Fruit fly (Drosophila melanogaster): ENCODE data around the gene CG13405.

The CG13405 gene

DNA sequence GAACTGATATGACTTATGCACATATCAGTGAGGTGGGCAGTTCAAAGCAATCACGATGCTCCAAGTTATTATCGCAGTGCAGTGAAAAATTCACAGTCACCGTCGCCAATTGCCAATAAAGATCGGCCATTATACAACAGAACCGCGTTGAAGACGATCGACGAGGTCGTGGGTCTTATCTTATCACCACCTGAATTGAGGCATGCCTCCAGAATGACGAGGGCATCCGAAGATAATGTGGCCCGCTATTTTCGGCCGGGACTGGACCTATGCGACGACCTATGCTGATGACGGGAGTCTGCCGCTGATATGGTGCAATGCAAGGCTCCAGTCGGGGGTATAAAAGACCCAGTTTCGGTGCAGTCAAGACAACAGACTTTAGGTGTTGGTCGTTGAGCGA is 9.1 kb downstream of the CG13405 start, which contains the start of gene Lsp1gamma:
Gene Lsp1gamma, plus strand, starts transcription at position 368 of the 400 bp plus-strand sequence.
- TF ChIP-seq Ets98B (GFP tag; IDR thresholded peaks at IDR 0.05) (no peak), CG32121 (GFP tag; IDR thresholded peaks at IDR 0.05) (no peak), gl (tag; optimal IDR thresholded peaks at IDR 0.05) (no peak), CG15710 (tag; optimal IDR thresholded peaks at IDR 0.05) (no peak), EcR (GFP tag; optimal IDR thresholded peaks at IDR 0.05) (no peak), CG13204 (GFP tag; optimal IDR thresholded peaks at IDR 0.05) (no peak), Snoo (tag; optimal IDR thresholded peaks at IDR 0.05) (no peak), CG14655 (GFP tag; optimal IDR thresholded peaks at IDR 0.05) (no peak), CG34367 (tag; optimal IDR thresholded peaks at IDR 0.05) (no peak), Pif1B (GFP tag; optimal IDR thresholded peaks at IDR 0.05) (no peak)

DNA sequence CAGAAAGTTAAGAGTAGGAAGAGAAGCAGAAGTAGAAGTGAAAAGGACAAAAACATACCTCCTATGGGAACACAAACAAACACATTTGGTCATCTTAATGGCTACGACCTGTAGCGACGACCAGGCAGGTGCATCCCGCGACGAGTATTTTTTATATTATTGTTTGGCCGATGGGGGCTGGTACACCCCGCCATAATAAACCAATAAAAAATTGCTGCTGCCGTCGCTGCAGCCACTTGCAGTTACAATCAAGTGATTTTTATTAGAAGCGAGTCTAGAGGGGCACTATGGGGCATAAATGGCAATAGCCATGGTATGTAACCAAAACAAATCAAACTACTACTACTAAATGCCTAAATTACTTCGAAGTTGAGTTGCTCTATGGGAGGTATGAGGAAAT is 14.6 kb downstream of the CG13405 start:
- TF ChIP-seq CG4496 (GFP tag; IDR thresholded peaks at IDR 0.05) (peak; percentile 51; the same call in 1 of the 3 replicates), EcR (GFP tag; optimal IDR thresholded peaks at IDR 0.05) (no peak)

dm6 chr3L:60050-60449 is 15.1 kb downstream of the CG13405 start:
- TF ChIP-seq Pif1A (GFP tag; optimal IDR thresholded peaks at IDR 0.05): no peak
- peak; percentile 15 for TF ChIP-seq CG14655 (GFP tag; optimal IDR thresholded peaks at IDR 0.05)
- TF ChIP-seq CG34367 (tag; optimal IDR thresholded peaks at IDR 0.05): no peak
- TF ChIP-seq CG4496 (GFP tag; IDR thresholded peaks at IDR 0.05): no peak
- TF ChIP-seq CG13204 (GFP tag; optimal IDR thresholded peaks at IDR 0.05): no peak

- no peak for TF ChIP-seq gl (tag; optimal IDR thresholded peaks at IDR 0.05)
- no peak for TF ChIP-seq CG9948 (tag; optimal IDR thresholded peaks at IDR 0.05)
- no peak for TF ChIP-seq Pif1B (GFP tag; optimal IDR thresholded peaks at IDR 0.05)
- no peak for TF ChIP-seq Ets98B (GFP tag; IDR thresholded peaks at IDR 0.05)
- no peak for TF ChIP-seq Snoo (tag; optimal IDR thresholded peaks at IDR 0.05)
- TF ChIP-seq CG12605 (GFP tag; IDR thresholded peaks at IDR 0.05): no peak
- no peak for TF ChIP-seq CG32121 (GFP tag; IDR thresholded peaks at IDR 0.05)
- no peak for TF ChIP-seq EcR (GFP tag; optimal IDR thresholded peaks at IDR 0.05)
- TF ChIP-seq CG8159 (tag; optimal IDR thresholded peaks at IDR 0.05): no peak
- TF ChIP-seq CG14655 (GFP tag; optimal IDR thresholded peaks at IDR 0.05): no peak
- no peak for TF ChIP-seq CG13204 (GFP tag; optimal IDR thresholded peaks at IDR 0.05)
- no peak for TF ChIP-seq CG17806 (tag; optimal IDR thresholded peaks at IDR 0.05)
- TF ChIP-seq fd96Ca (GFP tag; IDR thresholded peaks at IDR 0.05): no peak
- TF ChIP-seq Pif1A (GFP tag; optimal IDR thresholded peaks at IDR 0.05): no peak
- no peak for TF ChIP-seq CG34367 (tag; optimal IDR thresholded peaks at IDR 0.05)
- no peak for TF ChIP-seq CG15710 (tag; optimal IDR thresholded peaks at IDR 0.05)
- TF ChIP-seq D1 (tag; optimal IDR thresholded peaks at IDR 0.05): no peak
- TF ChIP-seq CG8301 (tag; optimal IDR thresholded peaks at IDR 0.05): no peak
Measured at dm6 chr3L:57638-58037, 17.5 kb downstream of the CG13405 start.

DNA sequence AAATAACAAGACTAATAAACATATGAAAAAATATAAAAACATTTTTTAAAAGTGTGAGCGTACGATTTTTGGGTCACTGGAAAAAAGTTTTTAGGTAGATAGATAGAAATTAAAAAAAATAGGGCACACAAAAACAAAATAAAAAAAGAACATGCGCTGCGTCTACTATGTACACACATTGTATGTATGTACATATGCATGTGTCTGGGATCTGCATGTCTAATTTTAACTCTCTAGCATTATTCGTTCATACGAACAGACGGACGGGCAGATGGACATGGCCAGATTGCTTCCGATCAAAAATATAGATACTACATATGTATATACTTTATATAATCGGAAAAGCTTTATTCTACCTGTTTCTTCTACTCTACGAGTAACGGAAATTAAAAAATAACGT is 18.6 kb downstream of the CG13405 start:
- no peak for TF ChIP-seq CG9948 (tag; optimal IDR thresholded peaks at IDR 0.05)
- TF ChIP-seq CG12605 (GFP tag; IDR thresholded peaks at IDR 0.05): no peak
- TF ChIP-seq CG34367 (tag; optimal IDR thresholded peaks at IDR 0.05): no peak
- TF ChIP-seq Ets98B (GFP tag; IDR thresholded peaks at IDR 0.05): no peak
- TF ChIP-seq CG4496 (GFP tag; IDR thresholded peaks at IDR 0.05): no peak
- no peak for TF ChIP-seq fd96Ca (GFP tag; IDR thresholded peaks at IDR 0.05)
- no peak for TF ChIP-seq CG8301 (tag; optimal IDR thresholded peaks at IDR 0.05)
- TF ChIP-seq CG32121 (GFP tag; IDR thresholded peaks at IDR 0.05): no peak
- TF ChIP-seq D1 (tag; optimal IDR thresholded peaks at IDR 0.05): no peak
- TF ChIP-seq gl (tag; optimal IDR thresholded peaks at IDR 0.05): no peak
- TF ChIP-seq Pif1A (GFP tag; optimal IDR thresholded peaks at IDR 0.05): no peak
- no peak for TF ChIP-seq CG15710 (tag; optimal IDR thresholded peaks at IDR 0.05)
- TF ChIP-seq CG13204 (GFP tag; optimal IDR thresholded peaks at IDR 0.05): no peak
- no peak for TF ChIP-seq Pif1B (GFP tag; optimal IDR thresholded peaks at IDR 0.05)
- TF ChIP-seq CG17806 (tag; optimal IDR thresholded peaks at IDR 0.05): no peak
- no peak for TF ChIP-seq CG14655 (GFP tag; optimal IDR thresholded peaks at IDR 0.05)

DNA sequence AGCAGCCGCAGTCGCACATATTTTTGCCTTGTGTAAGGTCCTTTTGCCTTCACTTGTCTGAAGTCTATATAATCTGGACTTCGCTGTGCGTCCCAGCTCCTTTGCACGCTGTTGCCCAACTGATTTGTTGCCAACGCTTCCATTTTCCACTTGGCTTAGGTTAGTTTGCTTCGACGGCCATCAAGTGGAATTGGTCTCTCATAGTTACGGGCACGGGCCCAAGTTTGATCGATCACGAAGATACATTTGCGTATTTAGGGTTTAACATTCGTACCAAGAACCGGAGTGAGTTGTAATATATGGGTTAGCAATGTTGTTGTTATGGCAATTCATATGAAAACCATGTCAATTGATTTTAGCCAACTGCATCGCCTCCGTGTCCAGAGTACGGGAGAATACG is 20.5 kb downstream of the CG13405 start, which contains the start of gene CG43149:
Gene CG43149, minus strand, starts transcription at position 101 of the 400 bp plus-strand sequence.
- TF ChIP-seq CG8301 (tag; optimal IDR thresholded peaks at IDR 0.05): no peak
- TF ChIP-seq CG34367 (tag; optimal IDR thresholded peaks at IDR 0.05): no peak
- TF ChIP-seq CG12605 (GFP tag; IDR thresholded peaks at IDR 0.05): no peak
- TF ChIP-seq CG9948 (tag; optimal IDR thresholded peaks at IDR 0.05): no peak
- TF ChIP-seq CG15710 (tag; optimal IDR thresholded peaks at IDR 0.05): no peak
- TF ChIP-seq CG8159 (tag; optimal IDR thresholded peaks at IDR 0.05): no peak
- no peak for TF ChIP-seq Ets98B (GFP tag; IDR thresholded peaks at IDR 0.05)
- TF ChIP-seq CG13204 (GFP tag; optimal IDR thresholded peaks at IDR 0.05): no peak
- TF ChIP-seq CG17806 (tag; optimal IDR thresholded peaks at IDR 0.05): no peak
- no peak for TF ChIP-seq Pif1B (GFP tag; optimal IDR thresholded peaks at IDR 0.05)
- no peak for TF ChIP-seq Pif1A (GFP tag; optimal IDR thresholded peaks at IDR 0.05)
- no peak for TF ChIP-seq EcR (GFP tag; optimal IDR thresholded peaks at IDR 0.05)
- TF ChIP-seq CG14655 (GFP tag; optimal IDR thresholded peaks at IDR 0.05): no peak
- no peak for TF ChIP-seq CG4496 (GFP tag; IDR thresholded peaks at IDR 0.05)
- no peak for TF ChIP-seq gl (tag; optimal IDR thresholded peaks at IDR 0.05)
- no peak for TF ChIP-seq CG32121 (GFP tag; IDR thresholded peaks at IDR 0.05)

DNA sequence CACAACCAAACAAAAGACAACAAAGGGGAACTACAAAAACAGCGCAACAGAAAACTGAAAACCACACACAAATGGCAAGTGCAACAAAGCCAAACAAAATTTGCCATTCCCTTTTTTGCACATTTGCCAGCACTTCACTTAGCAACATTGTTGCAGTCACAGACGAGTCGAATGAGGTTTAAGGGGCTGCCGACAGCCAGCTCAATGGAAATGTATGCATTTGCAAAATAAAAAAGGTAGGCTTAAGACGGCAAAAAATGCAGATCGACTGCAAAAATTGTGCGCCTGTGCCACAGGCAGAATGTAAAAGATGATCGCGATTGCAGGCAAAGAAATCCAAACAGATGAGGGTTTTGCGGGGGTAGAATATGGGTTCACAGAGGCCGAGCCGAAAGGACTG is 24.3 kb downstream of the CG13405 start:
- TF ChIP-seq CG10348 (GFP tag; IDR thresholded peaks at IDR 0.05) (no peak), CG14655 (GFP tag; optimal IDR thresholded peaks at IDR 0.05) (no peak), CG8159 (tag; optimal IDR thresholded peaks at IDR 0.05) (no peak), CG8301 (tag; optimal IDR thresholded peaks at IDR 0.05) (no peak), Pif1A (GFP tag; optimal IDR thresholded peaks at IDR 0.05) (no peak), CG17806 (tag; optimal IDR thresholded peaks at IDR 0.05) (no peak), CG32121 (GFP tag; IDR thresholded peaks at IDR 0.05) (no peak), CG4496 (GFP tag; IDR thresholded peaks at IDR 0.05) (no peak), gl (tag; optimal IDR thresholded peaks at IDR 0.05) (no peak), CG13204 (GFP tag; optimal IDR thresholded peaks at IDR 0.05) (no peak), Ets98B (GFP tag; IDR thresholded peaks at IDR 0.05) (no peak), CG12605 (GFP tag; IDR thresholded peaks at IDR 0.05) (no peak), D1 (tag; optimal IDR thresholded peaks at IDR 0.05) (no peak), fd96Ca (GFP tag; IDR thresholded peaks at IDR 0.05) (no peak), Snoo (tag; optimal IDR thresholded peaks at IDR 0.05) (no peak), rn (GFP tag; IDR thresholded peaks at IDR 0.05) (no peak), CG15710 (tag; optimal IDR thresholded peaks at IDR 0.05) (no peak), Pif1B (GFP tag; optimal IDR thresholded peaks at IDR 0.05) (no peak), CG9948 (tag; optimal IDR thresholded peaks at IDR 0.05) (no peak)
